Worm (Caenorhabditis elegans) whole organism, L1 larva: ENCODE data around the gene flp-19.

Source experiments
- alr-1 ChIP-seq: fragments of 200-800 bp; sonication (Bioruptor generic); optimal IDR thresholded peaks from 2 replicates; lab custom pipeline; 2018; ENCODE audit warnings: borderline replicate concordance, mild to moderate bottlenecking, missing genetic modification characterization, missing compliant biosample characterization
- blmp-1 ChIP-seq: fragments of 150-350 bp; optimal IDR thresholded peaks from 2 replicates; lab custom pipeline; 2014; ENCODE audit warnings: missing biosample characterization, missing genetic modification characterization
- ceh-88 ChIP-seq: fragments of 200-800 bp; sonication (Bioruptor generic); IDR thresholded peaks from 2 replicates; pipeline ENCODE4 v1.3.6; 2022; ENCODE audit warnings: missing genetic modification characterization, missing compliant biosample characterization
- dsc-1 ChIP-seq: sonication (generic microtip); optimal IDR thresholded peaks from 2 replicates; lab custom pipeline; 2016; ENCODE audit warnings: mild to moderate bottlenecking, missing genetic modification characterization, missing compliant biosample characterization
- egl-13 ChIP-seq: sonication (generic microtip); optimal IDR thresholded peaks from 2 replicates; lab custom pipeline; 2016; ENCODE audit warnings: missing genotype, missing genetic modification reagents, missing genetic modification characterization, missing compliant biosample characterization
- elt-3 ChIP-seq, 6 experiments: fragments of 150-350 bp in 1 of 6; sonication (generic microtip); optimal IDR thresholded peaks; 2 replicates each; lab custom pipeline; 2017 to 2018; ENCODE audit warnings: missing biosample characterization in 6 of 6, missing genetic modification characterization in 6 of 6, inconsistent platforms in 1 of 6
- fkh-10 ChIP-seq: sonication (generic microtip); optimal IDR thresholded peaks from 2 replicates; lab custom pipeline; 2017; ENCODE audit warnings: missing biosample characterization, missing genetic modification reagents, missing genetic modification characterization
- fos-1 ChIP-seq: fragments of 150-350 bp; optimal IDR thresholded peaks from 2 replicates; lab custom pipeline; 2014; ENCODE audit warnings: missing biosample characterization, missing genetic modification characterization
- hlh-4 ChIP-seq: sonication (generic microtip); optimal IDR thresholded peaks from 2 replicates; lab custom pipeline; 2016; ENCODE audit warnings: mild to moderate bottlenecking, missing genetic modification characterization, missing compliant biosample characterization
- hpl-2 ChIP-seq: fragments of 150-350 bp; optimal IDR thresholded peaks from 2 replicates; lab custom pipeline; 2014; ENCODE audit warnings: missing biosample characterization, missing genetic modification reagents, missing genetic modification characterization
- irx-1 ChIP-seq: sonication (generic microtip); optimal IDR thresholded peaks from 2 replicates; lab custom pipeline; 2016; ENCODE audit warnings: missing genetic modification characterization, missing compliant biosample characterization
- isw-1 ChIP-seq: fragments of 200-800 bp; sonication (Bioruptor generic); IDR thresholded peaks from 2 replicates; pipeline ENCODE4 v1.3.6; 2022; ENCODE audit warnings: missing genetic modification characterization, missing compliant biosample characterization
- lin-14 ChIP-seq: fragments of 200-800 bp; sonication (Bioruptor generic); optimal IDR thresholded peaks from 2 replicates; lab custom pipeline; 2018; ENCODE audit warnings: mild to moderate bottlenecking, missing genetic modification characterization, moderate library complexity, missing compliant biosample characterization
- lin-15B ChIP-seq: fragments of 150-350 bp; sonication (generic microtip); optimal IDR thresholded peaks from 3 replicates; lab custom pipeline; 2014; ENCODE audit warnings: missing biosample characterization, missing genetic modification characterization
- lin-39 ChIP-seq: fragments of 150-350 bp; optimal IDR thresholded peaks from 2 replicates; lab custom pipeline; 2014; ENCODE audit warnings: missing biosample characterization, missing genetic modification reagents, missing genetic modification characterization
- lsy-2 ChIP-seq, 2 experiments: fragments of 150-350 bp; optimal IDR thresholded peaks; 2 replicates each; lab custom pipeline; 2014; ENCODE audit warnings: missing biosample characterization in 2 of 2, missing genetic modification characterization in 2 of 2
- mab-9 ChIP-seq: fragments of 200-800 bp; sonication (Bioruptor generic); IDR thresholded peaks from 2 replicates; pipeline ENCODE4 v1.3.6; 2022; ENCODE audit warnings: missing genetic modification reagents, missing genetic modification characterization, missing compliant biosample characterization
- nhr-20 ChIP-seq: sonication (generic microtip); optimal IDR thresholded peaks from 2 replicates; lab custom pipeline; 2016; ENCODE audit warnings: mild to moderate bottlenecking, missing genetic modification characterization, missing compliant biosample characterization
- nhr-237 ChIP-seq: fragments of 150-350 bp; optimal IDR thresholded peaks from 2 replicates; lab custom pipeline; 2014; ENCODE audit warnings: missing biosample characterization, missing genetic modification characterization
- nhr-47 ChIP-seq: sonication (generic microtip); optimal IDR thresholded peaks from 2 replicates; lab custom pipeline; 2016; ENCODE audit warnings: mild to moderate bottlenecking, missing genetic modification characterization, moderate library complexity, missing compliant biosample characterization
- nhr-71 ChIP-seq: sonication (generic microtip); optimal IDR thresholded peaks from 2 replicates; lab custom pipeline; 2016; ENCODE audit warnings: mild to moderate bottlenecking, missing genetic modification characterization, moderate library complexity, missing compliant biosample characterization
- nhr-76 ChIP-seq: sonication (generic microtip); optimal IDR thresholded peaks from 2 replicates; lab custom pipeline; 2017; ENCODE audit warnings: missing biosample characterization, missing genetic modification characterization
- nhr-85 ChIP-seq: sonication (generic microtip); peaks from one replicate; lab custom pipeline; 2016; ENCODE audit warnings: missing genetic modification characterization, inconsistent platforms, missing compliant biosample characterization
- pag-3 ChIP-seq: sonication (generic microtip); optimal IDR thresholded peaks from 2 replicates; lab custom pipeline; 2017; ENCODE audit warnings: missing genetic modification characterization, mild to moderate bottlenecking, missing compliant biosample characterization, antibody characterized with exemption, borderline replicate concordance; ENCODE audit not compliant: insufficient read depth
- rnt-1 ChIP-seq: sonication (generic microtip); optimal IDR thresholded peaks from 2 replicates; lab custom pipeline; 2016; ENCODE audit warnings: mild to moderate bottlenecking, missing genetic modification characterization, moderate library complexity, missing compliant biosample characterization
- snpc-4 ChIP-seq: fragments of 150-350 bp; optimal IDR thresholded peaks from 2 replicates; lab custom pipeline; 2014; ENCODE audit warnings: missing biosample characterization, missing genetic modification characterization
- snu-23 ChIP-seq: sonication (generic microtip); optimal IDR thresholded peaks from 2 replicates; lab custom pipeline; 2016; ENCODE audit warnings: missing genetic modification characterization, missing compliant biosample characterization
- sox-4 ChIP-seq: sonication (generic microtip); optimal IDR thresholded peaks from 2 replicates; lab custom pipeline; 2016; ENCODE audit warnings: missing genetic modification characterization, missing compliant biosample characterization
- sptf-1 ChIP-seq: fragments of 150-350 bp; optimal IDR thresholded peaks from 2 replicates; lab custom pipeline; 2014; ENCODE audit warnings: missing biosample characterization, missing genetic modification characterization
- tbx-2 ChIP-seq: sonication (generic microtip); optimal IDR thresholded peaks from 2 replicates; lab custom pipeline; 2016; ENCODE audit warnings: missing genetic modification characterization, missing compliant biosample characterization
- unc-130 ChIP-seq: fragments of 150-350 bp; optimal IDR thresholded peaks from 2 replicates; lab custom pipeline; 2017; ENCODE audit warnings: missing biosample characterization, missing genetic modification characterization, inconsistent platforms
- xbp-1 ChIP-seq: sonication (generic microtip); optimal IDR thresholded peaks from 2 replicates; lab custom pipeline; 2016; ENCODE audit warnings: missing genetic modification characterization, missing compliant biosample characterization
- ztf-4 ChIP-seq: fragments of 150-350 bp; optimal IDR thresholded peaks from 2 replicates; lab custom pipeline; 2014; ENCODE audit warnings: missing biosample characterization, missing genetic modification characterization

Gene flp-19

ce11 chrX:10593756-10594376, 10.6 kb upstream of the flp-19 start:
- TF ChIP-seq hpl-2 (GFP tag; lab: Kevin White, UChicago) = no peak
- TF ChIP-seq blmp-1 (tag; lab: Kevin White, UChicago) = peak; percentile 99
- TF ChIP-seq nhr-76 (tag; lab: Kevin White, UChicago) = no peak
- peak; percentile 4 for TF ChIP-seq dsc-1 (tag; lab: Kevin White, UChicago)
- TF ChIP-seq nhr-85 (tag; lab: Kevin White, UChicago) = peak; percentile 27
- peak; percentile 12 for TF ChIP-seq ztf-4 (tag; lab: Kevin White, UChicago)
- peak; percentile 14 for TF ChIP-seq lin-14 (GFP tag; lab: Kevin White, UChicago)
- no peak for TF ChIP-seq isw-1
- peak in 2 of 6 experiments; percentile 26 to 81 for TF ChIP-seq elt-3 (tag; optimal IDR thresholded peaks at IDR 0.05; lab: Kevin White, UChicago)
- peak; percentile 10 for TF ChIP-seq unc-130
- TF ChIP-seq lsy-2 (tag; optimal IDR thresholded peaks at IDR 0.05; lab: Kevin White, UChicago) = no peak
- peak; percentile 7 for TF ChIP-seq nhr-47
- TF ChIP-seq, all 84 proteins: peak for 8

ce11 chrX:10594701-10595421, 9.6 kb upstream of the flp-19 start:
- TF ChIP-seq blmp-1 (tag; lab: Kevin White, UChicago) (peak; percentile 71), nhr-20 (tag; lab: Kevin White, UChicago) (peak; percentile 17), fkh-10 (peak; percentile 95), lin-15B (tag; lab: Kevin White, UChicago) (no peak), fos-1 (no peak), nhr-85 (tag; lab: Kevin White, UChicago) (peak; percentile 56), pag-3 (tag; lab: Kevin White, UChicago) (no peak), lin-39 (tag; lab: Kevin White, UChicago) (no peak), rnt-1 (tag; lab: Kevin White, UChicago) (peak; percentile 6), tbx-2 (tag; lab: Kevin White, UChicago) (no peak), hlh-4 (tag; lab: Kevin White, UChicago) (no peak), ceh-88 (GFP tag; lab: Robert Waterston, UW) (no peak), lin-14 (GFP tag; lab: Kevin White, UChicago) (peak; percentile 45), egl-13 (tag; lab: Kevin White, UChicago) (no peak), snu-23 (GFP tag; lab: Kevin White, UChicago) (peak; percentile 17)
- TF ChIP-seq, all 84 proteins: peak for 7

DNA sequence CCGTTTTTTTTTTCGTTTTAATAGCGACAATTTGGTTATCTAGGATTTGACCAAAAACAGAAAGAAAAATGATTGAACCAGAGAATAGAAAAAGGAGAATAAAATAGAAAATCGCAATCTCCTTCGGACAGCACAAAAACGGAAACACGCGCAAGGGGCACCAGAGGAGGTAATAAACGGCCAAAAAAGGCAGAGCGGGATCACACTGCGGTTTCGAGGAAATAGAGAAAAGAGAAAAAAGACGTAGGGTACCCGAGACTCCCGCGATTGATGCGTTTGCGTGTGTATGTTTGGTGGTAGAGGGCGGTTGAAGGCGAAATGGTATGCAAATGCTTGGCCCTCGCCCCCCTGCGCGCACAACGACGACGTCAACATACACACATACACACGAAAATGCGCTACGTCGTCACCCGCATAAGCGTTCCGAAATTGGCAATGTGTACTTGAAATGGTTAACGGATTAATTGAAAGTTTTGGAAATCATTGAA, 8.0 kb upstream of the flp-19 start:
- TF ChIP-seq nhr-20 (tag; lab: Kevin White, UChicago) (peak; percentile 9), alr-1 (no peak), sptf-1 (tag; lab: Kevin White, UChicago) (no peak), tbx-2 (tag; lab: Kevin White, UChicago) (peak; percentile 14), snpc-4 (tag; lab: Kevin White, UChicago) (no peak), nhr-76 (tag; lab: Kevin White, UChicago) (no peak), xbp-1 (tag; lab: Kevin White, UChicago) (peak; percentile 6), mab-9 (GFP tag; lab: Robert Waterston, UW) (0 out of 2 replicates have a peak, but pooled peaks have one; percentile 31), nhr-237 (tag; lab: Kevin White, UChicago) (no peak), sox-4 (tag; lab: Kevin White, UChicago) (no peak), blmp-1 (tag; lab: Kevin White, UChicago) (peak; percentile 64), snu-23 (GFP tag; lab: Kevin White, UChicago) (peak; percentile 37), nhr-71 (tag; lab: Kevin White, UChicago) (no peak), irx-1 (tag; lab: Kevin White, UChicago) (no peak), nhr-85 (tag; lab: Kevin White, UChicago) (peak; percentile 80), lin-14 (GFP tag; lab: Kevin White, UChicago) (peak; percentile 61)
